Worm (Caenorhabditis elegans): Measurements from ENCODE around the gene F11A5.18.

Gene F11A5.18

DNA sequence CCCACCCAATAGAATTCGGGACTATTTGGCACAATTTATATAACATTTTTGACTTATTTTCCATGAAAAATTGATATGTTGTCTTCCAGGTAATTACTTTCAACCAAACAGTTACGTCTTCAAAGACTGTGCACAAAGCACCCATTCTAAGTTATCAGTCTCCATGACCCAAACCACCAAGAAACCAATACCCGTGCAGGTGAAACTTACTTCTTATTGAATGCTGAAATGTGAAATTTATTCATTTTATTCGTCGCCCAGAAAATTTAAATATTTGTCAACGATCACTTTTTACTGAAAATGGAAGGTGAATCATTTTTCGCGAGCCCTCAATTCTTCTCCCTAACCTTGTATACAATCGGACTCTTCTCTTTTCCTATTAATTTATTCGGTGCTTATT, 12.2 kb upstream of the F11A5.18 start, which contains the start of gene srh-281:
TSS of gene srh-281 (plus strand) at position 301 of the 400 bp plus-strand sequence.
- no peak for TF ChIP-seq elt-3 (tag; optimal IDR thresholded peaks at IDR 0.05)
- no peak for TF ChIP-seq nhr-237 (tag; optimal IDR thresholded peaks at IDR 0.05)
- no peak for TF ChIP-seq sup-37 (GFP tag; optimal IDR thresholded peaks at IDR 0.05)
- TF ChIP-seq nhr-47 (tag; optimal IDR thresholded peaks at IDR 0.05) = no peak
- no peak for TF ChIP-seq sox-4 (tag; optimal IDR thresholded peaks at IDR 0.05)
- no peak for TF ChIP-seq pax-3 (tag; optimal IDR thresholded peaks at IDR 0.05)
- no peak for TF ChIP-seq unc-62 (GFP tag; optimal IDR thresholded peaks at IDR 0.05)
- no peak for TF ChIP-seq ceh-8 (GFP tag; optimal IDR thresholded peaks at IDR 0.05)
- TF ChIP-seq alr-1 (tag; optimal IDR thresholded peaks at IDR 0.05; ENCODE audit: borderline replicate concordance) = no peak

ce11 chrV:16192114-16192513, 10.6 kb upstream of the F11A5.18 start, which contains the start of gene srh-279:
TSS of gene srh-279 (plus strand) at chrV:16192414.
- TF ChIP-seq mep-1 (tag; optimal IDR thresholded peaks at IDR 0.05) = no peak

DNA sequence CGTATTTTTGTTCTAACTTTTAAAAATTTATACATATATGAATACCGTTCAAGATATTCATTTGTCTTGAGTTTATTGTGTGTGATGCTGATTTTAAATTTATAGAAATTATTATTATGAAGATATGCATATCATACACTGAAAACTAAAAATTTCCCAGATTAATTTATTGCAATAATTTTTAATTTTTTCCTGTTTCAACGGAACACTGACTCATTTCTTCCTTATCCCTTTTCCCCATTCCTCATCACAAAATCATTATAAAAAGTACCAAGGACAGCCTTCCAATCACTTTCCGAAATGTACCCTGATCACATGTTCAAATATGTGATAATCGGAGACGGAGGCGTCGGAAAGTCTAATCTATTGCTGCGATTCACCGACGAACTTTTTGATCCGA, 8.1 kb upstream of the F11A5.18 start, which contains the start of gene rabr-4:
TSS of gene rabr-4 (plus strand) at position 301 of the 400 bp plus-strand sequence.
- TF ChIP-seq blmp-1 (tag; optimal IDR thresholded peaks at IDR 0.05) (peak; percentile 46), elt-3 (tag; optimal IDR thresholded peaks at IDR 0.05) (peak in 1 of 6 experiments; percentile 20), aha-1 (tag; optimal IDR thresholded peaks at IDR 0.05) (no peak)

DNA sequence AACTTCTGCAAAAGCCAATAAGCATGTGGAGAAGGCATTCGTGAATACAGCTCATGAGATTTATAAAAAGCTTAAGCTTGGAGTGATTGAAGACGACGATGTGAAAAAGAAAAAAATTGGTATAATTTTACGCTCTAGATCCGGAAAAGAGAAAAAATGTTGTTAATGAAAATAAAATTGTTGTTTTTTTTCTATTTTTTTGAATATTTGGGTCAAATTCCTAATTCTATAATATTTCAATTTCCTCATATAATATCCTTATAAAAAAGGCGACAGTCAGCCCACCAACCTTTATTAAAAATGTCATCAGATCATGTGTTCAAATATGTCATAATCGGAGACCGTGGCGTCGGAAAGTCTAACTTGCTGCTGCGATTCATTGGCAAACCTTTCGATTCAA, 7.3 kb upstream of the F11A5.18 start, which contains the start of gene rabr-3:
TSS of gene rabr-3 (plus strand) at position 301 of the 400 bp plus-strand sequence.
- TF ChIP-seq jun-1 (tag; optimal IDR thresholded peaks at IDR 0.05) = no peak
- no peak for TF ChIP-seq unc-30 (tag; optimal IDR thresholded peaks at IDR 0.05)
- no peak for TF ChIP-seq ceh-82 (tag; optimal IDR thresholded peaks at IDR 0.05)
- no peak for TF ChIP-seq ceh-88 (GFP tag; IDR thresholded peaks at IDR 0.05)
- TF ChIP-seq zag-1 (tag; optimal IDR thresholded peaks at IDR 0.05) = no peak
- no peak for TF ChIP-seq nhr-47 (tag; optimal IDR thresholded peaks at IDR 0.05)

- TF ChIP-seq Y116A8C.19 (tag; optimal IDR thresholded peaks at IDR 0.05; ENCODE audit: borderline replicate concordance) (no peak), hlh-4 (tag; optimal IDR thresholded peaks at IDR 0.05) (no peak), elt-3 (tag; optimal IDR thresholded peaks at IDR 0.05) (no peak), mdl-1 (tag; optimal IDR thresholded peaks at IDR 0.05) (no peak), nhr-237 (tag; optimal IDR thresholded peaks at IDR 0.05) (no peak), nhr-77 (tag; optimal IDR thresholded peaks at IDR 0.05) (no peak), unc-86 (tag; optimal IDR thresholded peaks at IDR 0.05) (no peak), ceh-88 (GFP tag; IDR thresholded peaks at IDR 0.05) (no peak), egl-27 (tag; optimal IDR thresholded peaks at IDR 0.05) (no peak), nhr-12 (tag; optimal IDR thresholded peaks at IDR 0.05) (no peak), C34B4.2 (tag; optimal IDR thresholded peaks at IDR 0.05) (no peak), unc-62 (GFP tag; optimal IDR thresholded peaks at IDR 0.05) (no peak), nhr-76 (tag; optimal IDR thresholded peaks at IDR 0.05) (no peak), grh-1 (GFP tag; IDR thresholded peaks at IDR 0.05) (no peak), skn-1 (tag; optimal IDR thresholded peaks at IDR 0.05) (no peak), lin-35 (GFP tag; optimal IDR thresholded peaks at IDR 0.05) (no peak), ces-1 (GFP tag; optimal IDR thresholded peaks at IDR 0.05) (no peak)
Measured at ce11 chrV:16198016-16198415, 4.7 kb upstream of the F11A5.18 start, which contains the start of gene F11A5.5. TSS of gene F11A5.5 (plus strand) at chrV:16198316.

- TF ChIP-seq fkh-10 (GFP tag; optimal IDR thresholded peaks at IDR 0.05) = no peak
- no peak for TF ChIP-seq nhr-11 (tag; optimal IDR thresholded peaks at IDR 0.05)
- TF ChIP-seq elt-2 (tag; optimal IDR thresholded peaks at IDR 0.05) = no peak
- no peak for TF ChIP-seq Y116A8C.19 (tag; optimal IDR thresholded peaks at IDR 0.05; ENCODE audit: borderline replicate concordance)
Measured at ce11 chrV:16201730-16202129, 988 bp upstream of the F11A5.18 start, which contains the start of gene F11A5.17. TSS of gene F11A5.17 (plus strand) at chrV:16202030.

Data from whole organism, L1 larva.